Worm (Caenorhabditis elegans) whole organism, L4 larva: Measurements from ENCODE around the gene srx-7.

Source experiments
- F10B5.3 ChIP-seq: sonication (generic microtip); optimal IDR thresholded peaks from 2 replicates; lab custom pipeline; 2016; ENCODE audit warnings: mild to moderate bottlenecking, missing genetic modification characterization, missing compliant biosample characterization
- R02D3.7 ChIP-seq: fragments of 150-350 bp; sonication (generic microtip); optimal IDR thresholded peaks from 3 replicates; lab custom pipeline; 2014; ENCODE audit warnings: missing biosample characterization, missing genetic modification characterization
- T20F7.1 ChIP-seq: fragments of 200-800 bp; sonication (Bioruptor generic); optimal IDR thresholded peaks from 2 replicates; lab custom pipeline; 2018; ENCODE audit warnings: mild to moderate bottlenecking, missing genetic modification characterization, missing compliant biosample characterization
- T26A8.4 ChIP-seq: fragments of 200-800 bp; sonication (Bioruptor generic); IDR thresholded peaks from 2 replicates; pipeline ENCODE4 v1.3.6; 2022; ENCODE audit warnings: missing genetic modification characterization, missing compliant biosample characterization
- Y75B8A.6 ChIP-seq: fragments of 200-800 bp; sonication (Bioruptor generic); IDR thresholded peaks from 2 replicates; pipeline ENCODE4 v1.3.6; 2022; ENCODE audit warnings: missing genetic modification reagents, missing genetic modification characterization, missing compliant biosample characterization
- ZK337.2 ChIP-seq: fragments of 200-800 bp; sonication (Bioruptor generic); IDR thresholded peaks from 2 replicates; pipeline ENCODE4 v1.3.6; 2022; ENCODE audit warnings: missing genetic modification reagents, missing genetic modification characterization, missing compliant biosample characterization
- aha-1 ChIP-seq: fragments of 150-350 bp; peaks from one replicate; lab custom pipeline; 2014; ENCODE audit warnings: missing biosample characterization, missing genetic modification characterization
- aly-2 ChIP-seq: sonication (generic microtip); optimal IDR thresholded peaks from 2 replicates; lab custom pipeline; 2018; ENCODE audit warnings: missing biosample characterization, missing genetic modification characterization
- ama-1 ChIP-seq: fragments of 150-350 bp; optimal IDR thresholded peaks from 2 replicates; lab custom pipeline; 2014; ENCODE audit warnings: inconsistent platforms, mixed read lengths
- attf-4 ChIP-seq: sonication (generic microtip); optimal IDR thresholded peaks from 3 replicates; lab custom pipeline; 2017; ENCODE audit warnings: missing biosample characterization, missing genetic modification characterization
- ceh-32 ChIP-seq: sonication (generic microtip); optimal IDR thresholded peaks from 2 replicates; lab custom pipeline; 2016; ENCODE audit warnings: mild to moderate bottlenecking, missing genetic modification characterization, missing compliant biosample characterization; ENCODE audit not compliant: poor library complexity
- ceh-44 ChIP-seq: fragments of 200-800 bp; sonication (Bioruptor generic); IDR thresholded peaks from 2 replicates; pipeline ENCODE4 v1.3.6; 2022; ENCODE audit warnings: missing genetic modification reagents, missing genetic modification characterization, missing compliant biosample characterization
- cey-2 ChIP-seq: sonication (generic microtip); optimal IDR thresholded peaks from 3 replicates; lab custom pipeline; 2017; ENCODE audit warnings: missing genetic modification characterization, mild to moderate bottlenecking, missing compliant biosample characterization, antibody characterized with exemption, borderline replicate concordance; ENCODE audit not compliant: insufficient read depth
- daf-16 ChIP-seq, 3 experiments: sonication (generic microtip); optimal IDR thresholded peaks; 2 replicates each; lab custom pipeline; 2016 to 2017; ENCODE audit warnings: missing genetic modification characterization in 3 of 3, missing genetic modification reagents in 3 of 3, mild to moderate bottlenecking in 2 of 3, missing compliant biosample characterization in 2 of 3, missing biosample characterization in 1 of 3, moderate library complexity in 1 of 3
- daf-19 ChIP-seq: fragments of 200-800 bp; sonication (Bioruptor generic); conservative IDR thresholded peaks from 2 replicates; pipeline ENCODE4 v1.3.6; 2022; ENCODE audit warnings: missing genetic modification characterization, missing compliant biosample characterization
- dmd-8 ChIP-seq: fragments of 200-800 bp; sonication (Bioruptor generic); IDR thresholded peaks from 2 replicates; pipeline ENCODE4 v1.3.6; 2022; ENCODE audit warnings: missing genetic modification characterization, missing compliant biosample characterization
- dve-1 ChIP-seq: sonication (generic microtip); optimal IDR thresholded peaks from 2 replicates; lab custom pipeline; 2017; ENCODE audit warnings: antibody characterized with exemption, mild to moderate bottlenecking, missing genetic modification characterization, missing compliant biosample characterization; ENCODE audit not compliant: insufficient read depth
- hlh-30 ChIP-seq: sonication (generic microtip); optimal IDR thresholded peaks from 2 replicates; lab custom pipeline; 2017; ENCODE audit warnings: antibody characterized with exemption, mild to moderate bottlenecking, missing genetic modification characterization, missing compliant biosample characterization; ENCODE audit not compliant: insufficient read depth
- lin-1 ChIP-seq: fragments of 200-800 bp; sonication (Bioruptor generic); IDR thresholded peaks from 2 replicates; pipeline ENCODE4 v1.3.6; 2022; ENCODE audit warnings: missing genetic modification reagents, missing genetic modification characterization, missing compliant biosample characterization
- lin-13 ChIP-seq: fragments of 150-350 bp; optimal IDR thresholded peaks from 2 replicates; lab custom pipeline; 2014; ENCODE audit warnings: missing biosample characterization, missing genetic modification reagents, missing genetic modification characterization
- mdt-29 ChIP-seq: fragments of 200-800 bp; sonication (Bioruptor generic); IDR thresholded peaks from 2 replicates; pipeline ENCODE4 v1.3.6; 2022; ENCODE audit warnings: missing genetic modification reagents, missing genetic modification characterization, missing compliant biosample characterization
- mxl-3 ChIP-seq: fragments of 200-800 bp; sonication (Bioruptor generic); optimal IDR thresholded peaks from 2 replicates; lab custom pipeline; 2018; ENCODE audit warnings: mild to moderate bottlenecking, missing genetic modification characterization, missing compliant biosample characterization
- nhr-42 ChIP-seq: fragments of 200-800 bp; sonication (Bioruptor generic); IDR thresholded peaks from 2 replicates; pipeline ENCODE4 v1.3.6; 2022; ENCODE audit warnings: missing genetic modification characterization, missing compliant biosample characterization
- nhr-48 ChIP-seq: sonication (generic microtip); optimal IDR thresholded peaks from 2 replicates; lab custom pipeline; 2016; ENCODE audit warnings: mild to moderate bottlenecking, missing genetic modification characterization, missing compliant biosample characterization
- pha-4 ChIP-seq, 2 experiments: fragments of 150-350 bp in 1 of 2; fragments of 200-800 bp in 1 of 2; sonication (Bioruptor generic) in 1 of 2; IDR thresholded peaks in 1 of 2; optimal IDR thresholded peaks in 1 of 2; 2 replicates each; pipeline versions ENCODE4 v1.3.6 to Lab custom; 2014 to 2022; ENCODE audit warnings: missing genetic modification characterization in 2 of 2, missing genetic modification reagents in 2 of 2, missing biosample characterization in 1 of 2, missing compliant biosample characterization in 1 of 2
- rbr-2 ChIP-seq: sonication (generic microtip); optimal IDR thresholded peaks from 2 replicates; lab custom pipeline; 2016; ENCODE audit warnings: missing genotype, missing genetic modification characterization, missing compliant biosample characterization
- saeg-2 ChIP-seq: fragments of 200-800 bp; sonication (Bioruptor generic); IDR thresholded peaks from 2 replicates; pipeline ENCODE4 v1.3.6; 2022; ENCODE audit warnings: missing genetic modification reagents, missing genetic modification characterization, missing compliant biosample characterization
- sdz-12 ChIP-seq: fragments of 200-800 bp; sonication (Bioruptor generic); optimal IDR thresholded peaks from 2 replicates; lab custom pipeline; 2018; ENCODE audit warnings: mild to moderate bottlenecking, missing genetic modification characterization, missing compliant biosample characterization
- tra-1 ChIP-seq: fragments of 200-800 bp; sonication (Bioruptor generic); IDR thresholded peaks from 2 replicates; pipeline ENCODE4 v1.3.6; 2022; ENCODE audit warnings: missing genetic modification reagents, missing genetic modification characterization, missing compliant biosample characterization
- unc-39 ChIP-seq: sonication (generic microtip); optimal IDR thresholded peaks from 2 replicates; lab custom pipeline; 2017; ENCODE audit warnings: missing biosample characterization, missing genetic modification characterization
- unc-62 ChIP-seq, 3 experiments: fragments of 150-350 bp in 1 of 3; sonication (generic microtip); optimal IDR thresholded peaks in 2 of 3; peaks in 1 of 3; 1 replicate in 1 of 3; 2 replicates in 2 of 3; lab custom pipeline; 2014 to 2017; ENCODE audit warnings: missing biosample characterization in 3 of 3, missing genetic modification characterization in 3 of 3, missing genetic modification reagents in 3 of 3, missing genotype in 1 of 3
- zip-11 ChIP-seq: fragments of 200-800 bp; sonication (Bioruptor generic); IDR thresholded peaks from 2 replicates; pipeline ENCODE4 v1.3.6; 2022; ENCODE audit warnings: missing genetic modification characterization, missing compliant biosample characterization
- zip-2 ChIP-seq: fragments of 150-350 bp; optimal IDR thresholded peaks from 2 replicates; lab custom pipeline; 2014; ENCODE audit warnings: missing biosample characterization, missing genetic modification characterization
- ztf-7 ChIP-seq: fragments of 150-350 bp; optimal IDR thresholded peaks from 2 replicates; lab custom pipeline; 2014; ENCODE audit warnings: missing biosample characterization, missing genetic modification characterization

srx-7 gene

DNA sequence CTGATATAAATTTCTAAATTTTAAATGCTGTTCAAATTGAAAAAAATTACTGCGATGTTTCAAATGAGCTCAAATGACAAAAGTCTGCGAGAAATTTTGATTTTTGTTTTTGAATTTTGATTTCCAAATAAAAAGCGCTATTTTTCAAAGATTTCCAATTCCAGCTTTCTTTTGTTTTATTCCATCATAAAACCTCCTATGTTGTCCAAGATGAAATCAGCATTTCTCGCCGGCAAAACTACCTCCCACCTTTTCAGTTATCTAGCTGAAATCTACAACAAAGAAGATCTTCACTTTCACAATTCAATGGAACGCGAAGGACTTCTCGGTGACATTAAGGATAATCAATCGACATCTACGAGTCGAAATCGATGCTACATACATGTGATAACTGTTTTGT lies 19.0 kb downstream of the srx-7 start, which contains the start of gene K06H6.4:
TSS of gene K06H6.4 (plus strand) at position 301 of the 400 bp plus-strand sequence.
- no peak for TF ChIP-seq nhr-48 (tag; lab: Kevin White, UChicago)
- TF ChIP-seq daf-19 (GFP tag; lab: Robert Waterston, UW) = no peak
- TF ChIP-seq zip-2 (tag; lab: Kevin White, UChicago) = no peak
- TF ChIP-seq ceh-32 (tag; lab: Kevin White, UChicago) = no peak
- TF ChIP-seq rbr-2 (tag; lab: Kevin White, UChicago) = no peak
- TF ChIP-seq dve-1 (tag; lab: Kevin White, UChicago) = no peak
- TF ChIP-seq Y75B8A.6 (GFP tag; lab: Robert Waterston, UW) = no peak
- TF ChIP-seq nhr-42 = no peak
- TF ChIP-seq R02D3.7 = no peak
- no peak for TF ChIP-seq zip-11 (GFP tag; lab: Robert Waterston, UW)
- no peak for TF ChIP-seq ZK337.2 (GFP tag; lab: Robert Waterston, UW)
- TF ChIP-seq aly-2 (tag; lab: Kevin White, UChicago) = no peak
- TF ChIP-seq T26A8.4 = no peak
- no peak for TF ChIP-seq sdz-12 (GFP tag; lab: Kevin White, UChicago)
- no peak for TF ChIP-seq ceh-44

DNA sequence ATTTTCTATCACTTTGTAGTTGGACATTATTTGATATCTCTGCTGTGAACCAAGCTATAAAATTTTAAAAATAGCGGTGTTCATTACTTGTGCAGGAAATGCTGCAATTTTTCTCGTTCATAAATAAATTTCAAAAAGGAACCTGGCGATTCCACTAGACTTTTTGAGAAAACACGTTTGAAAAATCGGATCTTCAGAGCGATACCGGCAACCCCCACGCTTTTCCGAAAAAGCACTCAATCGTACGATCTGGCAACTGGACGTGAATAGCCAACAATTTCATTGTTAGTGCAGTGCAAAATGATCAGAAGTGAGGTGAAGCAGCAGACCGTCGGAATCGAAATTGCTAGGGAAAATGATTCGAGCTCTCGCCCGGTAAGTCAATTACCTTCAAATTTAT lies 21.6 kb downstream of the srx-7 start, which contains the start of gene nstp-7:
TSS of gene nstp-7 (plus strand) at position 301 of the 400 bp plus-strand sequence.
- TF ChIP-seq T20F7.1 (GFP tag; lab: Kevin White, UChicago) = no peak
- no peak for TF ChIP-seq saeg-2 (GFP tag; lab: Robert Waterston, UW)
- no peak for TF ChIP-seq hlh-30 (tag; lab: Kevin White, UChicago)
- TF ChIP-seq mxl-3 (GFP tag; lab: Kevin White, UChicago) = no peak
- no peak for TF ChIP-seq mdt-29
- TF ChIP-seq lin-13 (GFP tag; lab: Kevin White, UChicago) = no peak
- TF ChIP-seq aha-1 = no peak
- TF ChIP-seq ZK337.2 (GFP tag; lab: Robert Waterston, UW) = no peak
- no peak for TF ChIP-seq pha-4 (GFP tag; IDR thresholded peaks at IDR 0.05; lab: Robert Waterston, UW)
- TF ChIP-seq pha-4 (tag; optimal IDR thresholded peaks at IDR 0.05; lab: Kevin White, UChicago) = no peak
- no peak for TF ChIP-seq ceh-32 (tag; lab: Kevin White, UChicago)
- TF ChIP-seq daf-16 (GFP tag; optimal IDR thresholded peaks at IDR 0.05; lab: Kevin White, UChicago) = no peak
- no peak for TF ChIP-seq daf-16 (tag; optimal IDR thresholded peaks at IDR 0.05; lab: Kevin White, UChicago)
- TF ChIP-seq ztf-7 (tag; lab: Kevin White, UChicago) = no peak
- TF ChIP-seq lin-1 (GFP tag; lab: Robert Waterston, UW) = no peak
- TF ChIP-seq nhr-48 (tag; lab: Kevin White, UChicago) = no peak
- no peak for TF ChIP-seq tra-1 (GFP tag; lab: Robert Waterston, UW)
- no peak for TF ChIP-seq ama-1 (lab: Kevin White, UChicago)
- no peak for TF ChIP-seq dmd-8 (GFP tag; lab: Robert Waterston, UW)
- TF ChIP-seq F10B5.3 (tag; lab: Kevin White, UChicago) = no peak
- TF ChIP-seq unc-39 (tag; lab: Kevin White, UChicago) = no peak

DNA sequence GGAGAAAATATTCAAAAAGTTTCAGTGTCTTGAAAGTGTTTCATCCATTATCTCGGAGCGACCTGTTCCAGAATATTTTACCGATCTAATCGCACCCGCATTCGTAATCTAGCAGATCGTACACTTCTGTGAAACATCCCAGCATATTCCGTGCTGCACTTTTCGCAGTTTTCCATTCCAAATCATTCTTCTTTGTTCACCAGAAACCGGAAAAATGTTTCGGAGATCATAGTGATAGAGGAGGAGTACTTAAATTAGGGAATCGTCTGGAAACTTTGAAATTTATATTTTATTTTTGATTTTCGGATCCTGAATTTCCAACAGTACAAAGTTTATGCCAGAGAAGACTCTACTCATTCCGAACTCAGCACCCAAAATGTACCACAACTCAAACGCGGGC lies 25.5 kb downstream of the srx-7 start, which contains the start of gene K06H6.2:
TSS of gene K06H6.2 (plus strand) at position 301 of the 400 bp plus-strand sequence.
- no peak for TF ChIP-seq cey-2 (tag; lab: Kevin White, UChicago)
- TF ChIP-seq aha-1 = peak; percentile 4

DNA sequence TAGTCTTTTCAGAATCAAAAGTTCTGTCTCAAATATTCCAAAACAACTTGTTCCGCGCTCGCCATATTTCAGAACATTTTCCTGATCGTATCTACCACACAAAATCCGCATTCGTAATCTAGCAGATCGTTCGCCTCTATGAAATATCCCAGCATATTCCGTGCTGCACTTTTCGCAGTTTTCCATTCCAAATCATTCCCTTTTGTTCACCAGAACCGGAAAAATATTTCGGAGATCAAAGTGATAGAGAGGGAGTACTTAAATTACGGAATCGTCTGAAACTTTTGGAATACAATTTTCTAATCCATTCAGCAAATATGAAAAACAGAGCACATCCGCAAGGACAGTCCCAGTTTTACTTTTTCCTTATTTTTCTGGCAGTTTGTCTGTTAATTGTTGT lies 27.8 kb downstream of the srx-7 start, which contains the start of gene K06H6.1:
TSS of gene K06H6.1 (plus strand) at position 301 of the 400 bp plus-strand sequence.
- no peak for TF ChIP-seq attf-4 (tag; lab: Kevin White, UChicago)
- peak in 1 of 2 experiments; percentile 40 for TF ChIP-seq unc-62 (GFP tag; optimal IDR thresholded peaks at IDR 0.05 in 1 of 2; lab: Kevin White, UChicago)
- no peak for TF ChIP-seq unc-62 (tag; optimal IDR thresholded peaks at IDR 0.05; lab: Kevin White, UChicago)
